Worm (Caenorhabditis elegans) whole organism, L4/young adult: ENCODE data around the gene mes-1.

ENCODE experiments used
- W03F9.2 ChIP-seq: fragments of 150-350 bp; optimal IDR thresholded peaks from 2 replicates; lab custom pipeline; 2014; ENCODE audit warnings: missing biosample characterization, missing genetic modification characterization
- dao-5 ChIP-seq: sonication (generic microtip); optimal IDR thresholded peaks from 2 replicates; lab custom pipeline; 2016; ENCODE audit warnings: missing genotype, missing genetic modification characterization, moderate library complexity, missing compliant biosample characterization
- him-1 ChIP-seq: sonication (generic microtip); optimal IDR thresholded peaks from 2 replicates; lab custom pipeline; 2016; ENCODE audit warnings: missing genotype, missing genetic modification reagents, missing genetic modification characterization, missing compliant biosample characterization

ce11 chrX:11902661-11903060 lies 45.4 kb downstream of the mes-1 start, which contains the start of gene Y62H9A.10:
- TF ChIP-seq W03F9.2 = no peak
- no peak for TF ChIP-seq dao-5 (tag; lab: Kevin White, UChicago)
- TF ChIP-seq him-1 (tag; lab: Kevin White, UChicago) = no peak
